Worm (Caenorhabditis elegans) whole organism, late embryonic: ENCODE data around the gene F58A6.1.

Experiments
- C08G9.2 ChIP-seq: sonication (generic microtip); optimal IDR thresholded peaks from 2 replicates; lab custom pipeline; 2016; ENCODE audit warnings: mild to moderate bottlenecking, missing genetic modification characterization, moderate library complexity, missing compliant biosample characterization
- K02D7.2 ChIP-seq: sonication (generic microtip); optimal IDR thresholded peaks from 2 replicates; lab custom pipeline; 2017; ENCODE audit warnings: mild to moderate bottlenecking, missing genetic modification characterization, missing compliant biosample characterization
- K09A11.1 ChIP-seq: sonication (generic microtip); optimal IDR thresholded peaks from 2 replicates; lab custom pipeline; 2017; ENCODE audit warnings: antibody characterized with exemption, mild to moderate bottlenecking, missing genetic modification characterization, missing compliant biosample characterization; ENCODE audit not compliant: insufficient read depth
- T23F11.4 ChIP-seq: fragments of 200-800 bp; sonication (Bioruptor generic); optimal IDR thresholded peaks from 2 replicates; lab custom pipeline; 2018; ENCODE audit warnings: mild to moderate bottlenecking, missing genetic modification characterization, missing compliant biosample characterization
- ahr-1 ChIP-seq: sonication (generic microtip); optimal IDR thresholded peaks from 2 replicates; lab custom pipeline; 2016; ENCODE audit warnings: missing genetic modification characterization, missing compliant biosample characterization
- ama-1 ChIP-seq: fragments of 150-350 bp; optimal IDR thresholded peaks from 2 replicates; lab custom pipeline; 2014
- ceh-14 ChIP-seq: sonication (generic microtip); optimal IDR thresholded peaks from 2 replicates; lab custom pipeline; 2016; ENCODE audit warnings: missing genotype, missing genetic modification characterization, missing compliant biosample characterization
- ceh-19 ChIP-seq: fragments of 200-800 bp; sonication (Bioruptor generic); optimal IDR thresholded peaks from 2 replicates; lab custom pipeline; 2018; ENCODE audit warnings: mild to moderate bottlenecking, missing genetic modification characterization, missing compliant biosample characterization
- ceh-22 ChIP-seq: sonication (generic microtip); optimal IDR thresholded peaks from 2 replicates; lab custom pipeline; 2017; ENCODE audit warnings: missing biosample characterization, missing genetic modification characterization
- ceh-24 ChIP-seq: sonication (generic microtip); optimal IDR thresholded peaks from 2 replicates; lab custom pipeline; 2016; ENCODE audit warnings: mild to moderate bottlenecking, missing genetic modification characterization, missing compliant biosample characterization
- ceh-31 ChIP-seq: sonication (generic microtip); optimal IDR thresholded peaks from 2 replicates; lab custom pipeline; 2016; ENCODE audit warnings: missing genetic modification characterization, missing compliant biosample characterization
- ceh-45 ChIP-seq: fragments of 200-800 bp; sonication (Bioruptor generic); IDR thresholded peaks from 2 replicates; pipeline ENCODE4 v1.3.6; 2022; ENCODE audit warnings: missing genetic modification reagents, missing genetic modification characterization, missing compliant biosample characterization
- ceh-48 ChIP-seq: sonication (generic microtip); optimal IDR thresholded peaks from 2 replicates; lab custom pipeline; 2016; ENCODE audit warnings: missing genetic modification characterization, inconsistent platforms, missing compliant biosample characterization
- ceh-6 ChIP-seq: fragments of 200-800 bp; sonication (Bioruptor generic); optimal IDR thresholded peaks from 2 replicates; lab custom pipeline; 2018; ENCODE audit warnings: mild to moderate bottlenecking, missing genetic modification characterization, missing compliant biosample characterization
- ceh-9 ChIP-seq: sonication (generic microtip); optimal IDR thresholded peaks from 2 replicates; lab custom pipeline; 2016; ENCODE audit warnings: mild to moderate bottlenecking, missing genetic modification characterization, inconsistent platforms, missing compliant biosample characterization
- che-1 ChIP-seq: sonication (generic microtip); optimal IDR thresholded peaks from 2 replicates; lab custom pipeline; 2016; ENCODE audit warnings: mild to moderate bottlenecking, missing genetic modification characterization, missing compliant biosample characterization
- elt-2 ChIP-seq: sonication (generic microtip); optimal IDR thresholded peaks from 2 replicates; lab custom pipeline; 2016; ENCODE audit warnings: missing genetic modification reagents, missing genetic modification characterization, missing compliant biosample characterization
- ets-4 ChIP-seq: sonication (generic microtip); optimal IDR thresholded peaks from 2 replicates; lab custom pipeline; 2016; ENCODE audit warnings: missing genetic modification characterization, missing compliant biosample characterization
- eyg-1 ChIP-seq: sonication (generic microtip); optimal IDR thresholded peaks from 2 replicates; lab custom pipeline; 2016; ENCODE audit warnings: missing genotype, missing genetic modification characterization, missing compliant biosample characterization
- fax-1 ChIP-seq: sonication (generic microtip); optimal IDR thresholded peaks from 2 replicates; lab custom pipeline; 2016; ENCODE audit warnings: missing genotype, missing genetic modification characterization, missing compliant biosample characterization
- hlh-30 ChIP-seq: sonication (generic microtip); optimal IDR thresholded peaks from 2 replicates; lab custom pipeline; 2017; ENCODE audit warnings: antibody characterized with exemption, missing genetic modification characterization, missing compliant biosample characterization; ENCODE audit not compliant: insufficient read depth
- hlh-6 ChIP-seq: sonication (generic microtip); optimal IDR thresholded peaks from 2 replicates; lab custom pipeline; 2016; ENCODE audit warnings: missing genotype, missing genetic modification characterization, missing compliant biosample characterization
- hlh-8 ChIP-seq: sonication (generic microtip); optimal IDR thresholded peaks from 2 replicates; lab custom pipeline; 2016; ENCODE audit warnings: missing genotype, missing genetic modification characterization, missing compliant biosample characterization
- lin-11 ChIP-seq: fragments of 200-800 bp; sonication (Bioruptor generic); optimal IDR thresholded peaks from 2 replicates; lab custom pipeline; 2018; ENCODE audit warnings: mild to moderate bottlenecking, missing genetic modification characterization, missing compliant biosample characterization
- madf-2 ChIP-seq: sonication (generic microtip); optimal IDR thresholded peaks from 2 replicates; lab custom pipeline; 2017; ENCODE audit warnings: missing genetic modification characterization, missing compliant biosample characterization
- mec-3 ChIP-seq: sonication (generic microtip); optimal IDR thresholded peaks from 2 replicates; lab custom pipeline; 2016; ENCODE audit warnings: borderline replicate concordance, missing genetic modification characterization, missing compliant biosample characterization
- nfya-1 ChIP-seq: sonication (generic microtip); optimal IDR thresholded peaks from 2 replicates; lab custom pipeline; 2017; ENCODE audit warnings: missing genetic modification characterization, mild to moderate bottlenecking, missing compliant biosample characterization, antibody characterized with exemption, moderate library complexity
- nhr-11 ChIP-seq: fragments of 150-350 bp; optimal IDR thresholded peaks from 2 replicates; lab custom pipeline; 2014; ENCODE audit warnings: missing biosample characterization, missing genetic modification characterization
- nhr-232 ChIP-seq: sonication (generic microtip); optimal IDR thresholded peaks from 2 replicates; lab custom pipeline; 2016; ENCODE audit warnings: missing genetic modification characterization, missing compliant biosample characterization
- npax-4 ChIP-seq: sonication (generic microtip); optimal IDR thresholded peaks from 2 replicates; lab custom pipeline; 2016; ENCODE audit warnings: missing genetic modification characterization, missing compliant biosample characterization
- odd-2 ChIP-seq: sonication (generic microtip); optimal IDR thresholded peaks from 2 replicates; lab custom pipeline; 2017; ENCODE audit warnings: antibody characterized with exemption, mild to moderate bottlenecking, missing genetic modification characterization, missing compliant biosample characterization
- pax-1 ChIP-seq: fragments of 150-350 bp; optimal IDR thresholded peaks from 2 replicates; lab custom pipeline; 2014; ENCODE audit warnings: missing biosample characterization, missing genetic modification characterization
- pha-2 ChIP-seq: sonication (generic microtip); optimal IDR thresholded peaks from 2 replicates; lab custom pipeline; 2017; ENCODE audit warnings: mild to moderate bottlenecking, missing genetic modification characterization, missing compliant biosample characterization
- pha-4 ChIP-seq: fragments of 150-350 bp; optimal IDR thresholded peaks from 2 replicates; lab custom pipeline; 2018; ENCODE audit warnings: missing biosample characterization, missing genetic modification reagents, missing genetic modification characterization
- pqm-1 ChIP-seq: sonication (generic microtip); optimal IDR thresholded peaks from 2 replicates; lab custom pipeline; 2016; ENCODE audit warnings: missing genetic modification characterization, missing compliant biosample characterization
- pros-1 ChIP-seq: fragments of 150-350 bp; optimal IDR thresholded peaks from 2 replicates; lab custom pipeline; 2014; ENCODE audit warnings: missing biosample characterization, missing genetic modification reagents, missing genetic modification characterization
- rnt-1 ChIP-seq: sonication (generic microtip); optimal IDR thresholded peaks from 2 replicates; lab custom pipeline; 2016; ENCODE audit warnings: missing genetic modification characterization, missing compliant biosample characterization
- sdc-2 ChIP-seq: sonication (generic microtip); optimal IDR thresholded peaks from 2 replicates; lab custom pipeline; 2016; ENCODE audit warnings: missing genotype, missing genetic modification characterization, missing compliant biosample characterization
- syd-9 ChIP-seq: sonication (generic microtip); optimal IDR thresholded peaks from 2 replicates; lab custom pipeline; 2016; ENCODE audit warnings: mild to moderate bottlenecking, missing genetic modification characterization, moderate library complexity, missing compliant biosample characterization
- tbx-7 ChIP-seq: sonication (generic microtip); optimal IDR thresholded peaks from 2 replicates; lab custom pipeline; 2016; ENCODE audit warnings: missing genotype, missing genetic modification characterization, missing compliant biosample characterization
- ttx-3 ChIP-seq: sonication (generic microtip); optimal IDR thresholded peaks from 2 replicates; lab custom pipeline; 2016; ENCODE audit warnings: missing genetic modification reagents, missing genetic modification characterization, missing compliant biosample characterization
- unc-42 ChIP-seq: sonication (generic microtip); optimal IDR thresholded peaks from 2 replicates; lab custom pipeline; 2016; ENCODE audit warnings: missing genotype, missing genetic modification characterization, missing compliant biosample characterization
- unc-55 ChIP-seq: sonication (generic microtip); optimal IDR thresholded peaks from 2 replicates; lab custom pipeline; 2017; ENCODE audit warnings: missing biosample characterization, missing genetic modification reagents, missing genetic modification characterization

F58A6.1 gene

ce11 chrII:5181497-5181896, 38.8 kb downstream of the F58A6.1 start (continued):
- TF ChIP-seq mec-3 (tag; lab: Kevin White, UChicago) = no peak
- TF ChIP-seq K02D7.2 (tag; lab: Kevin White, UChicago) = no peak
- no peak for TF ChIP-seq ceh-22
- no peak for TF ChIP-seq tbx-7 (tag; lab: Kevin White, UChicago)
- TF ChIP-seq ahr-1 = no peak
- TF ChIP-seq K09A11.1 = peak; percentile 12
- TF ChIP-seq odd-2 = no peak
- peak; percentile 52 for TF ChIP-seq rnt-1 (tag; lab: Kevin White, UChicago)
- TF ChIP-seq ceh-19 = no peak
- no peak for TF ChIP-seq T23F11.4
- no peak for TF ChIP-seq ama-1
- no peak for TF ChIP-seq pha-4 (tag; lab: Kevin White, UChicago)
- TF ChIP-seq lin-11 = no peak
- peak; percentile 15 for TF ChIP-seq madf-2 (tag; lab: Kevin White, UChicago)
- peak; percentile 45 for TF ChIP-seq syd-9 (tag; lab: Kevin White, UChicago)
- TF ChIP-seq ceh-45 = no peak
- TF ChIP-seq nhr-232 (tag; lab: Kevin White, UChicago) = no peak
- TF ChIP-seq hlh-30 (tag; lab: Kevin White, UChicago) = peak; percentile 90
- TF ChIP-seq ceh-6 (GFP tag; lab: Kevin White, UChicago) = no peak
- TF ChIP-seq npax-4 (tag; lab: Kevin White, UChicago) = no peak
- TF ChIP-seq ceh-14 (tag; lab: Kevin White, UChicago) = no peak
- TF ChIP-seq ets-4 (tag; lab: Kevin White, UChicago) = no peak
- TF ChIP-seq ceh-24 (tag; lab: Kevin White, UChicago) = no peak
- TF ChIP-seq pha-2 (tag; lab: Kevin White, UChicago) = no peak
- no peak for TF ChIP-seq ceh-48 (tag; lab: Kevin White, UChicago)
- no peak for TF ChIP-seq C08G9.2 (tag; lab: Kevin White, UChicago)

DNA sequence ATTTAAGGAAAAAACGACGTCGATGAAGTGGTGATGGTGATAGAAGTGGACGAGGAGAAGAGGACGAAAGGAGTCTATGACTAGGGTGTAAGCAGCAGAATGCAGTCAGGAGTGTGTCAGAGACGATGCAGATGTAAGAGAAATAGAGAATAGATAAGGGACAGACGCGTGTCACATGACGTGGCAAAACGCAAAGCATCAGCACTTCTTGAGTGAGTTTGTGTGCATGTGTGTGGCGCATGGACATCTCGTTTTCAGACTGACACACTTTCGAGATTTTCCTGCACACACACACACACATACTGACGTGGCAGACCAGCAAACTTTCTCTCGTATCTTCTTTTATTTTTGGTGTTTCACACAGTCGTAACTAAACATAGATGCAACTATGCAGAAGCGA, 39.7 kb downstream of the F58A6.1 start:
- TF ChIP-seq K02D7.2 (tag; lab: Kevin White, UChicago) (no peak), hlh-30 (tag; lab: Kevin White, UChicago) (peak; percentile 89), ceh-9 (tag; lab: Kevin White, UChicago) (no peak), pqm-1 (no peak), nfya-1 (peak; percentile 14), pros-1 (tag; lab: Kevin White, UChicago) (no peak), fax-1 (tag; lab: Kevin White, UChicago) (no peak), unc-42 (tag; lab: Kevin White, UChicago) (no peak), hlh-8 (tag; lab: Kevin White, UChicago) (no peak), ceh-31 (tag; lab: Kevin White, UChicago) (no peak), tbx-7 (tag; lab: Kevin White, UChicago) (no peak), pha-2 (tag; lab: Kevin White, UChicago) (no peak), ttx-3 (tag; lab: Kevin White, UChicago) (no peak), ceh-22 (no peak), nhr-11 (tag; lab: Kevin White, UChicago) (no peak), unc-55 (peak; percentile 43), T23F11.4 (no peak), hlh-6 (tag; lab: Kevin White, UChicago) (no peak), ceh-45 (0 out of 2 replicates have a peak, but pooled peaks have one; percentile 31), che-1 (tag; lab: Kevin White, UChicago) (no peak), sdc-2 (no peak), elt-2 (tag; lab: Kevin White, UChicago) (peak; percentile 89), eyg-1 (no peak), pax-1 (no peak)
